Fruit fly (Drosophila melanogaster) whole organism, embryonic: ENCODE results near the gene Amacr.

Experiments
- Asciz ChIP-seq: fragments of 200-800 bp; sonication (Bioruptor generic); optimal IDR thresholded peaks from 2 replicates; lab custom pipeline; 2017; ENCODE audit warnings: missing biosample characterization, mild to moderate bottlenecking, missing genetic modification characterization, missing genetic modification reagents
- CG10321 ChIP-seq: fragments of 200-800 bp; sonication (Bioruptor generic); IDR thresholded peaks from 2 replicates; pipeline ENCODE4 v1.3.6; 2022; ENCODE audit warnings: missing biosample characterization, missing genetic modification characterization
- CG10366 ChIP-seq: fragments of 200-800 bp; sonication (Bioruptor generic); IDR thresholded peaks from 2 replicates; pipeline ENCODE4 v1.3.6; 2022; ENCODE audit warnings: missing biosample characterization, missing genetic modification characterization
- CG12299 ChIP-seq: fragments of 200-800 bp; sonication (Bioruptor generic); optimal IDR thresholded peaks from 2 replicates; lab custom pipeline; 2018; ENCODE audit warnings: missing biosample characterization, mild to moderate bottlenecking, missing genetic modification characterization
- CG13775 ChIP-seq: fragments of 200-800 bp; sonication (Bioruptor generic); optimal IDR thresholded peaks from 3 replicates; lab custom pipeline; 2017; ENCODE audit warnings: missing biosample characterization, mild to moderate bottlenecking, missing genetic modification characterization
- CG14860 ChIP-seq: fragments of 200-800 bp; sonication (Bioruptor generic); IDR thresholded peaks from 3 replicates; pipeline ENCODE4 v1.3.6; 2022; ENCODE audit warnings: missing biosample characterization, missing genetic modification characterization; ENCODE audit not compliant: partially characterized antibody
- CG15011 ChIP-seq: fragments of 200-800 bp; sonication (Bioruptor generic); optimal IDR thresholded peaks from 3 replicates; lab custom pipeline; 2018; ENCODE audit warnings: missing biosample characterization, mild to moderate bottlenecking, missing genetic modification characterization
- CG15479 ChIP-seq: fragments of 200-800 bp; sonication (Bioruptor generic); optimal IDR thresholded peaks from 3 replicates; lab custom pipeline; 2019; ENCODE audit warnings: missing biosample characterization, mild to moderate bottlenecking, missing genetic modification characterization, moderate library complexity
- CG15601 ChIP-seq: fragments of 200-800 bp; sonication (Bioruptor generic); optimal IDR thresholded peaks from 3 replicates; lab custom pipeline; 2019; ENCODE audit warnings: missing biosample characterization, mild to moderate bottlenecking, missing genetic modification characterization, moderate library complexity
- CG15696 ChIP-seq: fragments of 200-800 bp; sonication (Bioruptor generic); optimal IDR thresholded peaks from 2 replicates; lab custom pipeline; 2019; ENCODE audit warnings: missing biosample characterization, mild to moderate bottlenecking, missing genetic modification characterization, moderate library complexity
- CG16815 ChIP-seq: fragments of 200-800 bp; sonication (Bioruptor generic); optimal IDR thresholded peaks from 3 replicates; lab custom pipeline; 2017; ENCODE audit warnings: missing biosample characterization, mild to moderate bottlenecking, missing genetic modification characterization
- CG17359 ChIP-seq: fragments of 200-800 bp; sonication (Bioruptor generic); optimal IDR thresholded peaks from 3 replicates; lab custom pipeline; 2018; ENCODE audit warnings: missing biosample characterization, mild to moderate bottlenecking, missing genetic modification characterization, moderate library complexity
- CG18764 ChIP-seq: fragments of 200-800 bp; sonication (Bioruptor generic); optimal IDR thresholded peaks from 3 replicates; lab custom pipeline; 2016; ENCODE audit warnings: missing biosample characterization, missing genetic modification characterization
- CG2875 ChIP-seq: fragments of 200-800 bp; sonication (Bioruptor generic); optimal IDR thresholded peaks from 2 replicates; lab custom pipeline; 2017; ENCODE audit warnings: missing biosample characterization, mild to moderate bottlenecking, missing genetic modification characterization, missing genetic modification reagents
- CG31365 ChIP-seq: fragments of 200-800 bp; sonication (Bioruptor generic); optimal IDR thresholded peaks from 2 replicates; lab custom pipeline; 2018; ENCODE audit warnings: missing biosample characterization, mild to moderate bottlenecking, missing genetic modification characterization
- CG34224 ChIP-seq: fragments of 200-800 bp; sonication (Bioruptor generic); IDR thresholded peaks from 3 replicates; pipeline ENCODE4 v1.3.6; 2022; ENCODE audit warnings: missing biosample characterization, missing genetic modification characterization; ENCODE audit not compliant: partially characterized antibody
- CG6689 ChIP-seq: fragments of 200-800 bp; sonication (Bioruptor generic); IDR thresholded peaks from 2 replicates; pipeline ENCODE4 v1.3.6; 2022; ENCODE audit warnings: missing biosample characterization, missing genetic modification characterization
- CG6765 ChIP-seq: fragments of 200-800 bp; sonication (Bioruptor generic); optimal IDR thresholded peaks from 3 replicates; lab custom pipeline; 2017; ENCODE audit warnings: missing biosample characterization, mild to moderate bottlenecking, missing genetic modification characterization
- Doc3 ChIP-seq: fragments of 200-800 bp; sonication (Bioruptor generic); IDR thresholded peaks from 3 replicates; pipeline ENCODE4 v1.3.6; 2022; ENCODE audit warnings: missing biosample characterization, missing genetic modification characterization; ENCODE audit not compliant: partially characterized antibody
- E2f2 ChIP-seq: fragments of 200-800 bp; sonication (Bioruptor generic); IDR thresholded peaks from 2 replicates; pipeline ENCODE4 v1.3.6; 2022; ENCODE audit warnings: missing biosample characterization, missing genetic modification characterization
- HLH4C ChIP-seq: fragments of 200-800 bp; sonication (Bioruptor generic); IDR thresholded peaks from 3 replicates; pipeline ENCODE4 v1.3.6; 2022; ENCODE audit warnings: missing biosample characterization, missing genetic modification characterization; ENCODE audit not compliant: partially characterized antibody
- Hand ChIP-seq: fragments of 200-800 bp; sonication (Bioruptor generic); optimal IDR thresholded peaks from 2 replicates; lab custom pipeline; 2017; ENCODE audit warnings: mild to moderate bottlenecking, missing biosample characterization, missing genetic modification reagents, missing genetic modification characterization
- HmgD ChIP-seq: fragments of 200-800 bp; sonication (Bioruptor generic); optimal IDR thresholded peaks from 3 replicates; lab custom pipeline; 2016; ENCODE audit warnings: missing biosample characterization, missing genetic modification characterization
- Lim3 ChIP-seq: fragments of 200-800 bp; sonication (Bioruptor generic); IDR thresholded peaks from 2 replicates; pipeline ENCODE4 v1.3.6; 2022; ENCODE audit warnings: missing biosample characterization, missing genetic modification characterization
- MTF-1 ChIP-seq: fragments of 200-800 bp; sonication (Bioruptor generic); optimal IDR thresholded peaks from 2 replicates; lab custom pipeline; 2018; ENCODE audit warnings: missing biosample characterization, mild to moderate bottlenecking, missing genetic modification characterization, borderline replicate concordance
- Meics ChIP-seq: fragments of 200-800 bp; sonication (Bioruptor generic); optimal IDR thresholded peaks from 2 replicates; lab custom pipeline; 2017; ENCODE audit warnings: missing biosample characterization, mild to moderate bottlenecking, missing genetic modification characterization
- NC2β ChIP-seq: fragments of 200-800 bp; sonication (Bioruptor generic); optimal IDR thresholded peaks from 2 replicates; lab custom pipeline; 2016; ENCODE audit warnings: missing biosample characterization, missing genetic modification characterization
- Optix ChIP-seq: fragments of 200-800 bp; sonication (Bioruptor generic); IDR thresholded peaks from 3 replicates; pipeline ENCODE4 v1.3.6; 2022; ENCODE audit warnings: missing biosample characterization, missing genetic modification characterization
- ab ChIP-seq: fragments of 200-800 bp; sonication (Bioruptor generic); optimal IDR thresholded peaks from 2 replicates; lab custom pipeline; 2016; ENCODE audit warnings: missing biosample characterization, missing genetic modification characterization
- aop ChIP-seq: fragments of 200-800 bp; sonication (Bioruptor generic); IDR thresholded peaks from 2 replicates; pipeline ENCODE4 v1.3.6; 2022; ENCODE audit warnings: missing biosample characterization, missing genetic modification characterization
- croc ChIP-seq: fragments of 200-800 bp; sonication (Bioruptor generic); conservative IDR thresholded peaks from 3 replicates; pipeline ENCODE4 v1.3.6; 2022; ENCODE audit warnings: missing biosample characterization, missing genetic modification characterization
- danr ChIP-seq: fragments of 200-800 bp; sonication (Bioruptor generic); IDR thresholded peaks from 2 replicates; pipeline ENCODE4 v1.3.6; 2022; ENCODE audit warnings: missing biosample characterization, missing genetic modification characterization
- eve ChIP-seq, 2 experiments: fragments of >200 bp; optimal IDR thresholded peaks; 2 replicates each; lab custom pipeline; 2017; ENCODE audit warnings: missing biosample characterization in 2 of 2, missing genetic modification characterization in 2 of 2
- eyg ChIP-seq: fragments of 200-800 bp; sonication (Bioruptor generic); optimal IDR thresholded peaks from 3 replicates; lab custom pipeline; 2016; ENCODE audit warnings: missing biosample characterization, missing genetic modification characterization
- ham ChIP-seq: fragments of 200-800 bp; sonication (Bioruptor generic); IDR thresholded peaks from 2 replicates; pipeline ENCODE4 v1.3.6; 2022; ENCODE audit warnings: missing biosample characterization, missing genetic modification characterization
- hth ChIP-seq: fragments of >200 bp; optimal IDR thresholded peaks from 2 replicates; lab custom pipeline; 2017; ENCODE audit warnings: inconsistent platforms
- lov ChIP-seq, 2 experiments: fragments of 200-800 bp in 1 of 2; fragments of >200 bp in 1 of 2; sonication (Bioruptor generic) in 1 of 2; IDR thresholded peaks in 1 of 2; optimal IDR thresholded peaks in 1 of 2; 2 replicates in 1 of 2; 3 replicates in 1 of 2; pipeline versions ENCODE4 v1.3.6 to Lab custom; 2017 to 2022; ENCODE audit warnings: missing biosample characterization in 1 of 2, missing genetic modification characterization in 1 of 2
- nmo ChIP-seq: fragments of 200-800 bp; sonication (Bioruptor generic); optimal IDR thresholded peaks from 2 replicates; lab custom pipeline; 2018; ENCODE audit warnings: missing biosample characterization, mild to moderate bottlenecking, missing genetic modification characterization, moderate library complexity
- p53 ChIP-seq: fragments of 200-800 bp; sonication (Bioruptor generic); optimal IDR thresholded peaks from 2 replicates; lab custom pipeline; 2016; ENCODE audit warnings: missing biosample characterization, missing genetic modification characterization
- pb ChIP-seq: fragments of 200-800 bp; sonication (Bioruptor generic); optimal IDR thresholded peaks from 3 replicates; lab custom pipeline; 2016; ENCODE audit warnings: missing biosample characterization, missing genetic modification characterization
- salm ChIP-seq: fragments of 200-800 bp; sonication (Bioruptor generic); optimal IDR thresholded peaks from 2 replicates; lab custom pipeline; 2018; ENCODE audit warnings: missing biosample characterization, mild to moderate bottlenecking, missing genetic modification characterization
- sisA ChIP-seq: fragments of 200-800 bp; sonication (Bioruptor generic); IDR thresholded peaks from 2 replicates; pipeline ENCODE4 v1.3.6; 2022; ENCODE audit warnings: missing biosample characterization, missing genetic modification characterization
- slp2 ChIP-seq: fragments of 200-800 bp; sonication (Bioruptor generic); optimal IDR thresholded peaks from 2 replicates; lab custom pipeline; 2016; ENCODE audit warnings: missing biosample characterization, missing genetic modification characterization
- sob ChIP-seq: fragments of 200-800 bp; sonication (Bioruptor generic); IDR thresholded peaks from 2 replicates; pipeline ENCODE4 v1.3.6; 2022; ENCODE audit warnings: missing biosample characterization, missing genetic modification characterization
- stc ChIP-seq: fragments of 200-800 bp; sonication (Bioruptor generic); IDR thresholded peaks from 2 replicates; pipeline ENCODE4 v1.3.6; 2022; ENCODE audit warnings: missing biosample characterization, missing genetic modification characterization
- wek ChIP-seq: fragments of 200-800 bp; sonication (Bioruptor generic); optimal IDR thresholded peaks from 3 replicates; lab custom pipeline; 2018; ENCODE audit warnings: missing biosample characterization, mild to moderate bottlenecking, missing genetic modification characterization, moderate library complexity
- zfh2 ChIP-seq: fragments of 200-800 bp; sonication (Bioruptor generic); optimal IDR thresholded peaks from 2 replicates; lab custom pipeline; 2016; ENCODE audit warnings: missing biosample characterization, missing genetic modification characterization

Gene Amacr

DNA sequence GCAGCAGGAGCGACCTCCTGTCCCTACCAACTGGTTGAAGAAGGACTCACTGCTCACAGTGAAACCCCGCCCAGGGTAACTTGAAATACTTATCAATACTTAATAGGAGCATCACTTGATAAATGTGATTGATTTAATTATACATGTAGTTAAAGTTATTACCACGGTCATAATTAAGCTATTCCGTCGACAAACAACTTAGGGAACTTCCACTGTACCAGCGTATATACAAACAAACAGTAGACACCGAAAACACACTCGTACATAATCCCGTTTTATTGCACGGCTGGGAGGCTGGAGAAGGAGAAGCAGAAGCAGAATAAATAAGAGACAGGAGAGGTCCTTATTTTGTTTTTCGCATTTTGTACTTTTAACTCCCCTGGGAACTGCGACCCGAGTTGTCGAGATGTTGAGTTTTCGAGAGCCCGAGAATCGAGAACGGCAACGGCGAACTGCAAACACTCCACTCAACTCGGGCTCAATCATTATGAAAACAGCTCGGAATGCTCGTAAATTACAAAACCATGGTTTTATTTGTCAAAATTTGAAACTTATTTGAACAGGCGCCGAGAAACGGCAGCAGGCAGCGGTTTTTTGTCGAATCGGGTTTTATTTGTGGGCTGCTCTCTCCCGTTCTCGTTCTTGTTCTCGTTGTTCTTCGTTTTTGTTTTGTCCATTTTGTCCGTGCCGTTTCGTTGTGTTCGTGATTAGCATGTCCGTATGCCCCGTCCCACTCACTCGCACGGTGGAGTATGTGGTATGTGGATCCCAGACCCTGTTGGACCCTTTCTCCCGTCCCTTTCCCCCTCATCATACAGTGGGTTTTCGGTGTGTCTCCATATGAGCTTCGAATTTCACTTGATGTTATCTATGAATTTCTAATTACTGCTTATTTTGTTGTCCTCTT lies 48.1 kb upstream of the Amacr start (continued):
- TF ChIP-seq Asciz (GFP tag; lab: Kevin White, UChicago) = peak; percentile 25
- TF ChIP-seq croc (GFP tag; lab: Robert Waterston, UW) = peak; percentile 53
- TF ChIP-seq CG18764 (GFP tag; lab: Kevin White, UChicago) = peak; percentile 35
- TF ChIP-seq Lim3 (GFP tag; lab: Robert Waterston, UW) = no peak
- peak in 1 of 2 experiments; percentile 8 for TF ChIP-seq eve (GFP tag; optimal IDR thresholded peaks at IDR 0.05; lab: Kevin White, UChicago)
- TF ChIP-seq CG15011 = peak; percentile 70
- no peak for TF ChIP-seq aop (GFP tag; lab: Robert Waterston, UW)
- peak; percentile 24 for TF ChIP-seq MTF-1 (GFP tag; lab: Kevin White, UChicago)
- peak; percentile 65 for TF ChIP-seq CG15696 (tag; lab: Kevin White, UChicago)
- TF ChIP-seq salm = no peak
- TF ChIP-seq stc (GFP tag; lab: Robert Waterston, UW) = peak; percentile 23; the same call in 1 of the 2 replicates
- TF ChIP-seq zfh2 (GFP tag; lab: Kevin White, UChicago) = peak; percentile 84
- TF ChIP-seq NC2β (GFP tag; lab: Kevin White, UChicago) = peak; percentile 63
- peak; percentile 81 for TF ChIP-seq CG6689 (GFP tag; lab: Robert Waterston, UW)
- 0 out of 2 replicates have a peak, but pooled peaks have one; percentile 29 for TF ChIP-seq danr (GFP tag; lab: Robert Waterston, UW)
- peak; percentile 60 for TF ChIP-seq pb (GFP tag; lab: Kevin White, UChicago)
- TF ChIP-seq CG15601 = peak; percentile 27
- TF ChIP-seq sob (GFP tag; lab: Robert Waterston, UW) = peak; percentile 76
- TF ChIP-seq CG2875 = no peak
- TF ChIP-seq nmo = peak; percentile 67
- TF ChIP-seq Meics (GFP tag; lab: Kevin White, UChicago) = peak; percentile 85
- no peak for TF ChIP-seq ham (GFP tag; lab: Robert Waterston, UW)
- peak; percentile 40 for TF ChIP-seq slp2 (GFP tag; lab: Kevin White, UChicago)
- TF ChIP-seq CG15479 (GFP tag; lab: Kevin White, UChicago) = no peak
- peak; percentile 3 for TF ChIP-seq p53 (GFP tag; lab: Kevin White, UChicago)
- peak; percentile 67 for TF ChIP-seq CG13775
- 0 out of 2 replicates have a peak, but pooled peaks have one; percentile 33 for TF ChIP-seq CG10321 (GFP tag; lab: Robert Waterston, UW)
- TF ChIP-seq hth (lab: Kevin White, UChicago) = no peak
- TF ChIP-seq Doc3 (GFP tag; lab: Robert Waterston, UW) = no peak
- no peak for TF ChIP-seq CG14860 (GFP tag; lab: Robert Waterston, UW)
- TF ChIP-seq CG10366 (GFP tag; lab: Robert Waterston, UW) = peak; percentile 62
- peak; percentile 68 for TF ChIP-seq Optix (GFP tag; lab: Robert Waterston, UW)
- no peak for TF ChIP-seq lov (optimal IDR thresholded peaks at IDR 0.05; lab: Kevin White, UChicago)
- 0 out of 3 replicates have a peak, but pooled peaks have one; percentile 51 for TF ChIP-seq lov (GFP tag; IDR thresholded peaks at IDR 0.05; lab: Robert Waterston, UW)
- no peak for TF ChIP-seq ab (GFP tag; lab: Kevin White, UChicago)
- peak; percentile 45 for TF ChIP-seq E2f2 (GFP tag; lab: Robert Waterston, UW)
- peak; percentile 58 for TF ChIP-seq CG31365 (tag; lab: Kevin White, UChicago)
- no peak; the same call in 2 of the 3 replicates for TF ChIP-seq HLH4C (GFP tag; lab: Robert Waterston, UW)
- peak; percentile 8; the same call in 1 of the 3 replicates for TF ChIP-seq CG34224 (GFP tag; lab: Robert Waterston, UW)
- TF ChIP-seq HmgD (GFP tag; lab: Kevin White, UChicago) = peak; percentile 14
- peak; percentile 79 for TF ChIP-seq CG16815
- peak; percentile 75 for TF ChIP-seq eyg
- peak; percentile 73 for TF ChIP-seq sisA
- TF ChIP-seq wek = peak; percentile 11
- TF ChIP-seq CG17359 (tag; lab: Kevin White, UChicago) = peak; percentile 77
- peak; percentile 53 for TF ChIP-seq CG12299 (tag; lab: Kevin White, UChicago)
- TF ChIP-seq Hand = peak; percentile 93
- peak; percentile 54 for TF ChIP-seq CG6765 (GFP tag; lab: Kevin White, UChicago)
